Worm (Caenorhabditis elegans) whole organism, mixed stage, embryonic: ENCODE data around the gene C04G6.11.

Experiments
- bed-3 ChIP-seq: fragments of 200-800 bp; sonication (Bioruptor generic); optimal IDR thresholded peaks from 3 replicates; lab custom pipeline; 2018; ENCODE audit warnings: mild to moderate bottlenecking, missing genetic modification characterization, moderate library complexity, missing compliant biosample characterization
- ces-1 ChIP-seq: fragments of 150-350 bp; optimal IDR thresholded peaks from 2 replicates; lab custom pipeline; 2014; ENCODE audit warnings: missing biosample characterization, missing genetic modification reagents, missing genetic modification characterization
- elt-1 ChIP-seq: sonication (generic microtip); optimal IDR thresholded peaks from 2 replicates; lab custom pipeline; 2017; ENCODE audit warnings: missing genetic modification characterization, mild to moderate bottlenecking, missing compliant biosample characterization, antibody characterized with exemption, moderate library complexity, borderline replicate concordance; ENCODE audit not compliant: insufficient read depth
- elt-3 ChIP-seq: fragments of 150-350 bp; optimal IDR thresholded peaks from 2 replicates; lab custom pipeline; 2014; ENCODE audit warnings: missing biosample characterization, missing genetic modification characterization
- nhr-12 ChIP-seq: fragments of 150-350 bp; optimal IDR thresholded peaks from 2 replicates; lab custom pipeline; 2014; ENCODE audit warnings: missing biosample characterization, missing genetic modification characterization
- nhr-237 ChIP-seq: fragments of 150-350 bp; optimal IDR thresholded peaks from 2 replicates; lab custom pipeline; 2014; ENCODE audit warnings: missing biosample characterization, missing genetic modification characterization
- nhr-28 ChIP-seq: fragments of 150-350 bp; optimal IDR thresholded peaks from 2 replicates; lab custom pipeline; 2014; ENCODE audit warnings: missing biosample characterization, missing genetic modification characterization
- nhr-76 ChIP-seq: sonication (generic microtip); optimal IDR thresholded peaks from 2 replicates; lab custom pipeline; 2017; ENCODE audit warnings: missing biosample characterization, missing genetic modification characterization
- pha-4 ChIP-seq: fragments of 150-350 bp; optimal IDR thresholded peaks from 2 replicates; lab custom pipeline; 2018; ENCODE audit warnings: missing biosample characterization, missing genetic modification reagents, missing genetic modification characterization
- snpc-4 ChIP-seq: fragments of 150-350 bp; optimal IDR thresholded peaks from 2 replicates; lab custom pipeline; 2014; ENCODE audit warnings: missing biosample characterization, missing genetic modification characterization
- sptf-1 ChIP-seq: sonication (generic microtip); optimal IDR thresholded peaks from 2 replicates; lab custom pipeline; 2017; ENCODE audit warnings: mild to moderate bottlenecking, missing genetic modification characterization, moderate library complexity, missing compliant biosample characterization
- unc-62 ChIP-seq: fragments of 150-350 bp; optimal IDR thresholded peaks from 2 replicates; lab custom pipeline; 2014; ENCODE audit warnings: missing biosample characterization, missing genetic modification reagents, missing genetic modification characterization
- ztf-11 ChIP-seq: fragments of 150-350 bp; optimal IDR thresholded peaks from 2 replicates; lab custom pipeline; 2014; ENCODE audit warnings: missing biosample characterization, missing genetic modification characterization

DNA sequence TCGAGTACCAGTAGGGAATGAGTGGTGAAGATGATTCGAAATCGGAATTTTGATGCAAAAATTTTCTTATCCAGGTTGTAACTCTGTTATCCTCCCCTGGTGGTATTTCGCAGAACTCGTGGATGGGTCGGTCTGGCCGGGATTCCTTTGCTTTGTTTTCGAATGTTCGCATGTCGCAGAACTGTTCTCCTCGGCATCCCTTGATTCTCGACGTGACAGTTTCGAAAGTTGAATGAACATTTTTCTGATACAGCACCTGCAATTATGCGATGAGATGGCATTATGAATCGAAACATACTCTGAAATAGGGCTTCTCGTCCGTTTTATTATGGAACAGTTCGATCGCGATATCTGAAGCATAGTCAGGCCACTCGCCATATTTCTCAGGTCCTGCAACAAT lies 47.4 kb downstream of the C04G6.11 start:
- TF ChIP-seq ztf-11 (no peak), snpc-4 (tag; lab: Kevin White, UChicago) (no peak), ces-1 (GFP tag; lab: Kevin White, UChicago) (no peak), unc-62 (GFP tag; lab: Kevin White, UChicago) (no peak), elt-3 (no peak), bed-3 (GFP tag; lab: Kevin White, UChicago) (no peak), nhr-76 (tag; lab: Kevin White, UChicago) (no peak), sptf-1 (tag; lab: Kevin White, UChicago) (no peak), nhr-12 (no peak), nhr-28 (no peak), pha-4 (tag; lab: Kevin White, UChicago) (no peak), elt-1 (tag; lab: Kevin White, UChicago) (no peak), nhr-237 (tag; lab: Kevin White, UChicago) (no peak)
